Fruit fly (Drosophila melanogaster) Kc167 (cell line): Measurements from ENCODE around the gene Tdrd3.

Source experiments
- h ChIP-seq: fragments of >200 bp; optimal IDR thresholded peaks from 3 replicates; lab custom pipeline; 2018; ENCODE audit warnings: missing external identifiers
- insv ChIP-seq: fragments of >200 bp; optimal IDR thresholded peaks from 3 replicates; lab custom pipeline; 2018; ENCODE audit warnings: missing external identifiers
- psq ChIP-seq: fragments of >200 bp; optimal IDR thresholded peaks from 2 replicates; lab custom pipeline; 2017; ENCODE audit warnings: missing external identifiers

Tdrd3 gene

dm6 chr3L:14821133-14821532 lies 34.5 kb downstream of the Tdrd3 start:
- TF ChIP-seq psq (lab: Kevin White, UChicago) (no peak), h (lab: Kevin White, UChicago) (no peak), insv (lab: Kevin White, UChicago) (no peak)

dm6 chr3L:14822364-14822763 lies 35.8 kb downstream of the Tdrd3 start:
- TF ChIP-seq psq (lab: Kevin White, UChicago), result no peak
